Fruit fly (Drosophila melanogaster) whole organism, wandering third instar larva: ENCODE data around the gene Cht7.

Experiments used
- CG9705 ChIP-seq: fragments of 200-800 bp; sonication (Bioruptor generic); optimal IDR thresholded peaks from 2 replicates; lab custom pipeline; 2018; ENCODE audit warnings: missing biosample characterization, mild to moderate bottlenecking, missing genetic modification characterization
- Dfd ChIP-seq: fragments of >200 bp; optimal IDR thresholded peaks from 2 replicates; lab custom pipeline; 2017; ENCODE audit warnings: missing biosample characterization, missing genetic modification characterization
- OdsH ChIP-seq: fragments of 200-800 bp; sonication (Bioruptor generic); optimal IDR thresholded peaks from 2 replicates; lab custom pipeline; 2016; ENCODE audit warnings: missing biosample characterization, mild to moderate bottlenecking, missing genetic modification characterization
- fru ChIP-seq: fragments of 200-800 bp; sonication (Bioruptor generic); optimal IDR thresholded peaks from 3 replicates; lab custom pipeline; 2016; ENCODE audit warnings: missing biosample characterization, mild to moderate bottlenecking, missing genetic modification characterization
- rgr ChIP-seq: fragments of 200-800 bp; sonication (Bioruptor generic); optimal IDR thresholded peaks from 3 replicates; lab custom pipeline; 2016; ENCODE audit warnings: missing biosample characterization, mild to moderate bottlenecking, missing genetic modification characterization
- usp ChIP-seq: fragments of >200 bp; optimal IDR thresholded peaks from 2 replicates; lab custom pipeline; 2017; ENCODE audit warnings: missing biosample characterization, missing genetic modification characterization

dm6 chr3L:3108040-3108615 is 1.4 kb upstream of the Cht7 start:
- TF ChIP-seq rgr (no peak), usp (no peak), fru (GFP tag; lab: Kevin White, UChicago) (no peak), OdsH (GFP tag; lab: Kevin White, UChicago) (no peak), CG9705 (GFP tag; lab: Kevin White, UChicago) (no peak), Dfd (no peak)
